Worm (Caenorhabditis elegans) whole organism, L4 larva: Measurements from ENCODE around the gene tir-1.

ENCODE experiments used
- D1046.2 ChIP-seq: fragments of 200-800 bp; sonication (Bioruptor generic); IDR thresholded peaks from 2 replicates; pipeline ENCODE4 v1.3.6; 2022; ENCODE audit warnings: missing genetic modification characterization, missing compliant biosample characterization
- F10B5.3 ChIP-seq: sonication (generic microtip); optimal IDR thresholded peaks from 2 replicates; lab custom pipeline; 2016; ENCODE audit warnings: mild to moderate bottlenecking, missing genetic modification characterization, missing compliant biosample characterization
- F26F4.8 ChIP-seq: fragments of 200-800 bp; sonication (Bioruptor generic); conservative IDR thresholded peaks from 2 replicates; pipeline ENCODE4 v1.3.6; 2022; ENCODE audit warnings: missing genetic modification characterization, missing compliant biosample characterization
- F37D6.2 ChIP-seq: sonication (generic microtip); optimal IDR thresholded peaks from 2 replicates; lab custom pipeline; 2016; ENCODE audit warnings: mild to moderate bottlenecking, missing genetic modification characterization, missing compliant biosample characterization
- F49E8.2 ChIP-seq: sonication (generic microtip); optimal IDR thresholded peaks from 2 replicates; lab custom pipeline; 2016; ENCODE audit warnings: missing compliant biosample characterization, mild to moderate bottlenecking, missing genetic modification characterization, borderline replicate concordance
- R02D3.7 ChIP-seq: fragments of 150-350 bp; sonication (generic microtip); optimal IDR thresholded peaks from 3 replicates; lab custom pipeline; 2014; ENCODE audit warnings: missing biosample characterization, missing genetic modification characterization
- Y105C5A.15 ChIP-seq: fragments of 200-800 bp; sonication (Bioruptor generic); IDR thresholded peaks from 2 replicates; pipeline ENCODE4 v1.3.6; 2022; ENCODE audit warnings: missing genetic modification characterization, missing compliant biosample characterization
- Y48G9A.11 ChIP-seq: fragments of 200-800 bp; sonication (Bioruptor generic); IDR thresholded peaks from 2 replicates; pipeline ENCODE4 v1.3.6; 2022; ENCODE audit warnings: missing genetic modification reagents, missing genetic modification characterization, missing compliant biosample characterization
- Y75B8A.6 ChIP-seq: fragments of 200-800 bp; sonication (Bioruptor generic); IDR thresholded peaks from 2 replicates; pipeline ENCODE4 v1.3.6; 2022; ENCODE audit warnings: missing genetic modification reagents, missing genetic modification characterization, missing compliant biosample characterization
- ZK546.5 ChIP-seq, 2 experiments: sonication (generic microtip); optimal IDR thresholded peaks; 2 replicates each; lab custom pipeline; 2017; ENCODE audit warnings: missing biosample characterization in 2 of 2, missing genetic modification characterization in 2 of 2
- ama-1 ChIP-seq: fragments of 150-350 bp; optimal IDR thresholded peaks from 2 replicates; lab custom pipeline; 2014; ENCODE audit warnings: inconsistent platforms, mixed read lengths
- attf-4 ChIP-seq: sonication (generic microtip); optimal IDR thresholded peaks from 3 replicates; lab custom pipeline; 2017; ENCODE audit warnings: missing biosample characterization, missing genetic modification characterization
- ceh-20 ChIP-seq: fragments of 200-800 bp; sonication (Bioruptor generic); IDR thresholded peaks from 2 replicates; pipeline ENCODE4 v1.3.6; 2022; ENCODE audit warnings: missing genetic modification reagents, missing genetic modification characterization, missing compliant biosample characterization
- ceh-62 ChIP-seq: sonication (generic microtip); optimal IDR thresholded peaks from 2 replicates; lab custom pipeline; 2017; ENCODE audit warnings: missing biosample characterization, missing genetic modification characterization
- ceh-82 ChIP-seq: sonication (generic microtip); optimal IDR thresholded peaks from 2 replicates; lab custom pipeline; 2017; ENCODE audit warnings: missing biosample characterization, missing genetic modification characterization
- ces-1 ChIP-seq: fragments of 150-350 bp; sonication (generic microtip); optimal IDR thresholded peaks from 4 replicates; lab custom pipeline; 2014; ENCODE audit warnings: missing biosample characterization, missing genetic modification reagents, missing genetic modification characterization
- cey-2 ChIP-seq: sonication (generic microtip); optimal IDR thresholded peaks from 3 replicates; lab custom pipeline; 2017; ENCODE audit warnings: missing genetic modification characterization, mild to moderate bottlenecking, missing compliant biosample characterization, antibody characterized with exemption, borderline replicate concordance; ENCODE audit not compliant: insufficient read depth
- ctbp-1 ChIP-seq: fragments of 200-800 bp; sonication (Bioruptor generic); IDR thresholded peaks from 2 replicates; pipeline ENCODE4 v1.3.6; 2022; ENCODE audit warnings: missing genetic modification reagents, missing genetic modification characterization, missing compliant biosample characterization
- daf-19 ChIP-seq: fragments of 200-800 bp; sonication (Bioruptor generic); conservative IDR thresholded peaks from 2 replicates; pipeline ENCODE4 v1.3.6; 2022; ENCODE audit warnings: missing genetic modification characterization, missing compliant biosample characterization
- dmd-6 ChIP-seq: fragments of 200-800 bp; sonication (Bioruptor generic); IDR thresholded peaks from 2 replicates; pipeline ENCODE4 v1.3.6; 2022; ENCODE audit warnings: missing genetic modification reagents, missing genetic modification characterization, missing compliant biosample characterization
- dpl-1 ChIP-seq: fragments of 150-350 bp; optimal IDR thresholded peaks from 2 replicates; lab custom pipeline; 2014; ENCODE audit warnings: missing biosample characterization, missing genetic modification reagents, missing genetic modification characterization
- fos-1 ChIP-seq: fragments of 150-350 bp; optimal IDR thresholded peaks from 2 replicates; lab custom pipeline; 2014; ENCODE audit warnings: missing biosample characterization, missing genetic modification characterization
- hif-1 ChIP-seq, 2 experiments: sonication (generic microtip); optimal IDR thresholded peaks; 2 replicates each; lab custom pipeline; 2016 to 2017; ENCODE audit warnings: missing compliant biosample characterization in 2 of 2, missing genetic modification characterization in 2 of 2, missing genetic modification reagents in 2 of 2, missing genotype in 2 of 2, mild to moderate bottlenecking in 1 of 2
- hlh-11 ChIP-seq: fragments of 200-800 bp; sonication (Bioruptor generic); optimal IDR thresholded peaks from 2 replicates; lab custom pipeline; 2018; ENCODE audit warnings: mild to moderate bottlenecking, missing genetic modification characterization, missing compliant biosample characterization
- hlh-30 ChIP-seq: sonication (generic microtip); optimal IDR thresholded peaks from 2 replicates; lab custom pipeline; 2017; ENCODE audit warnings: antibody characterized with exemption, mild to moderate bottlenecking, missing genetic modification characterization, missing compliant biosample characterization; ENCODE audit not compliant: insufficient read depth
- lim-7 ChIP-seq: fragments of 200-800 bp; sonication (Bioruptor generic); IDR thresholded peaks from 2 replicates; pipeline ENCODE4 v1.3.6; 2022; ENCODE audit warnings: missing genetic modification characterization, missing compliant biosample characterization
- lin-29 ChIP-seq: fragments of 200-800 bp; sonication (Bioruptor generic); IDR thresholded peaks from 2 replicates; pipeline ENCODE4 v1.3.6; 2022; ENCODE audit warnings: missing genetic modification reagents, missing genetic modification characterization, missing compliant biosample characterization
- lsy-2 ChIP-seq, 2 experiments: fragments of 150-350 bp in 1 of 2; sonication (generic microtip) in 1 of 2; optimal IDR thresholded peaks; 2 replicates each; lab custom pipeline; 2014 to 2017; ENCODE audit warnings: missing biosample characterization in 2 of 2, missing genetic modification characterization in 2 of 2
- madf-5 ChIP-seq, 2 experiments: fragments of 200-800 bp; sonication (Bioruptor generic); IDR thresholded peaks; 2 replicates each; pipeline ENCODE4 v1.3.6; 2022; ENCODE audit warnings: missing compliant biosample characterization in 2 of 2, missing genetic modification characterization in 2 of 2
- mxl-3 ChIP-seq: fragments of 200-800 bp; sonication (Bioruptor generic); optimal IDR thresholded peaks from 2 replicates; lab custom pipeline; 2018; ENCODE audit warnings: mild to moderate bottlenecking, missing genetic modification characterization, missing compliant biosample characterization
- nhr-10 ChIP-seq: fragments of 150-350 bp; optimal IDR thresholded peaks from 2 replicates; lab custom pipeline; 2014; ENCODE audit warnings: missing biosample characterization, missing genetic modification characterization
- nhr-102 ChIP-seq: sonication (generic microtip); optimal IDR thresholded peaks from 2 replicates; lab custom pipeline; 2016; ENCODE audit warnings: mild to moderate bottlenecking, missing genetic modification characterization, moderate library complexity, missing compliant biosample characterization
- nhr-111 ChIP-seq: fragments of 200-800 bp; sonication (Bioruptor generic); optimal IDR thresholded peaks from 2 replicates; lab custom pipeline; 2018; ENCODE audit warnings: mild to moderate bottlenecking, missing genetic modification characterization, missing compliant biosample characterization
- nhr-28 ChIP-seq: fragments of 150-350 bp; optimal IDR thresholded peaks from 2 replicates; lab custom pipeline; 2014; ENCODE audit warnings: missing biosample characterization, missing genetic modification characterization
- nhr-48 ChIP-seq: sonication (generic microtip); optimal IDR thresholded peaks from 2 replicates; lab custom pipeline; 2016; ENCODE audit warnings: mild to moderate bottlenecking, missing genetic modification characterization, missing compliant biosample characterization
- nhr-77 ChIP-seq: fragments of 150-350 bp; optimal IDR thresholded peaks from 2 replicates; lab custom pipeline; 2014; ENCODE audit warnings: missing biosample characterization, missing genetic modification characterization
- php-3 ChIP-seq: fragments of 200-800 bp; sonication (Bioruptor generic); IDR thresholded peaks from 2 replicates; pipeline ENCODE4 v1.3.6; 2022; ENCODE audit warnings: missing genetic modification reagents, missing genetic modification characterization, missing compliant biosample characterization
- set-16 ChIP-seq: fragments of 200-800 bp; sonication (Bioruptor generic); IDR thresholded peaks from 2 replicates; pipeline ENCODE4 v1.3.6; 2022; ENCODE audit warnings: missing genetic modification reagents, missing genetic modification characterization, missing compliant biosample characterization
- snpc-1.2 ChIP-seq: fragments of 200-800 bp; sonication (Bioruptor generic); IDR thresholded peaks from 2 replicates; pipeline ENCODE4 v1.3.6; 2022; ENCODE audit warnings: missing genetic modification reagents, missing genetic modification characterization, missing compliant biosample characterization
- tag-97 ChIP-seq: fragments of 200-800 bp; sonication (Bioruptor generic); IDR thresholded peaks from 2 replicates; pipeline ENCODE4 v1.3.6; 2022; ENCODE audit warnings: missing genetic modification characterization, missing compliant biosample characterization
- unc-62 ChIP-seq, 3 experiments: fragments of 150-350 bp in 1 of 3; sonication (generic microtip); optimal IDR thresholded peaks in 2 of 3; peaks in 1 of 3; 1 replicate in 1 of 3; 2 replicates in 2 of 3; lab custom pipeline; 2014 to 2017; ENCODE audit warnings: missing biosample characterization in 3 of 3, missing genetic modification characterization in 3 of 3, missing genetic modification reagents in 3 of 3, missing genotype in 1 of 3
- zfp-2 ChIP-seq: sonication (generic microtip); optimal IDR thresholded peaks from 2 replicates; lab custom pipeline; 2016; ENCODE audit warnings: mild to moderate bottlenecking, missing genetic modification characterization, missing compliant biosample characterization
- zfp-3 ChIP-seq: fragments of 200-800 bp; sonication (Bioruptor generic); conservative IDR thresholded peaks from 2 replicates; pipeline ENCODE4 v1.3.6; 2022; ENCODE audit warnings: missing genetic modification reagents, missing genetic modification characterization, missing compliant biosample characterization
- zip-11 ChIP-seq: fragments of 200-800 bp; sonication (Bioruptor generic); IDR thresholded peaks from 2 replicates; pipeline ENCODE4 v1.3.6; 2022; ENCODE audit warnings: missing genetic modification characterization, missing compliant biosample characterization
- ztf-11 ChIP-seq: fragments of 150-350 bp; optimal IDR thresholded peaks from 2 replicates; lab custom pipeline; 2014; ENCODE audit warnings: missing biosample characterization, missing genetic modification characterization
- ztf-7 ChIP-seq: fragments of 150-350 bp; optimal IDR thresholded peaks from 2 replicates; lab custom pipeline; 2014; ENCODE audit warnings: missing biosample characterization, missing genetic modification characterization

The tir-1 gene

DNA sequence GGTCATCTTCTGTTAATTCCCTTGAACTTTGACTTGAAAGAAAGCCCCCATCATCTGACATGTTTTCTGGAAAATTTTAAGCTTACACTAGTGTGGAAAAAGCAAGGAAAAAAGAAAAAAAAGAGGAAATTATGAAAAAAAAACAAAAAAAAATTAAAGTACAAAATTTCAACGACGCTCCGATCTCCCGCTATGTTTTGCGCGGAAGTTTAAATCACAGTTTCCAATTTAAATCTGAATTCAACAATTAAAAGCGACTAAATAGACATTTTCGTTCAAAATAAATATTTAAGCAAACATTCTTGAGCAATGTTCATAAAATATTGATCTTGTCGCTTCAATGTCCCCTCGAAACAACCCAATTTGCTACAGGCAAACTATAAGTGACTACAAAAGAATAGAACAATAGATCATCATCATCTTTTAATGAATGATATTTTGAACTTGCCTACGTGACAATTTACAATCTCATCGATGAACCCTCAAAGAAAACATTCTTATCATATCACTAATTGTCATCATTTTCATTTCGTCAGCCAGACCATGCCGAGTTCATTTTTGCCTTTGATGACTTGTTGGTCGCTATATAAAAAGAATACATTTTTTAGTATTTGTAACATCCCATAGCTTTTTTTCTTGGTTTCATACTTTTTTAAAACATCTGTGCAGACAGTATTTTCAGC lies 20.3 kb upstream of the tir-1 start, which contains the start of the genes metl-6 and nit-1 (continued):
- TF ChIP-seq Y48G9A.11 (GFP tag; lab: Robert Waterston, UW): 0 out of 2 replicates have a peak, but pooled peaks have one; percentile 22
- no peak for TF ChIP-seq ZK546.5 (tag; optimal IDR thresholded peaks at IDR 0.05; lab: Kevin White, UChicago)
- no peak for TF ChIP-seq tag-97
- TF ChIP-seq D1046.2 (GFP tag; lab: Robert Waterston, UW): no peak
- TF ChIP-seq F26F4.8 (GFP tag; lab: Robert Waterston, UW): no peak
- TF ChIP-seq ceh-20 (GFP tag; lab: Robert Waterston, UW): no peak
- no peak for TF ChIP-seq cey-2 (tag; lab: Kevin White, UChicago)
- no peak for TF ChIP-seq lin-29
- no peak for TF ChIP-seq ztf-7 (tag; lab: Kevin White, UChicago)
- no peak for TF ChIP-seq Y75B8A.6 (GFP tag; lab: Robert Waterston, UW)
- TF ChIP-seq hif-1 (tag; optimal IDR thresholded peaks at IDR 0.05; lab: Kevin White, UChicago): peak; percentile 68 to 95
- no peak for TF ChIP-seq mxl-3 (GFP tag; lab: Kevin White, UChicago)
- TF ChIP-seq nhr-77 (tag; lab: Kevin White, UChicago): no peak
- TF ChIP-seq ces-1 (GFP tag; lab: Kevin White, UChicago): no peak
- no peak for TF ChIP-seq hlh-30 (tag; lab: Kevin White, UChicago)
- no peak for TF ChIP-seq nhr-10 (tag; lab: Kevin White, UChicago)
- TF ChIP-seq zip-11 (GFP tag; lab: Robert Waterston, UW): no peak
- TF ChIP-seq Y105C5A.15 (GFP tag; lab: Robert Waterston, UW): no peak
- TF ChIP-seq attf-4 (tag; lab: Kevin White, UChicago): no peak
- no peak for TF ChIP-seq lsy-2 (tag; optimal IDR thresholded peaks at IDR 0.05; lab: Kevin White, UChicago)
- no peak for TF ChIP-seq F37D6.2
- no peak for TF ChIP-seq ceh-82 (tag; lab: Kevin White, UChicago)
- TF ChIP-seq lim-7 (GFP tag; lab: Robert Waterston, UW): no peak
- no peak for TF ChIP-seq daf-19
- TF ChIP-seq F10B5.3 (tag; lab: Kevin White, UChicago): no peak
- TF ChIP-seq ztf-11 (tag; lab: Kevin White, UChicago): no peak
- no peak for TF ChIP-seq zfp-2 (tag; lab: Kevin White, UChicago)
- TF ChIP-seq nhr-28 (tag; lab: Kevin White, UChicago): peak; percentile 84
- no peak for TF ChIP-seq nhr-111 (GFP tag; lab: Kevin White, UChicago)
- no peak for TF ChIP-seq set-16 (GFP tag; lab: Robert Waterston, UW)
- TF ChIP-seq ceh-62 (tag; lab: Kevin White, UChicago): no peak
- TF ChIP-seq ama-1 (lab: Kevin White, UChicago): no peak
- no peak for TF ChIP-seq fos-1 (tag; lab: Kevin White, UChicago)
- no peak for TF ChIP-seq madf-5 (GFP tag; IDR thresholded peaks at IDR 0.05; lab: Robert Waterston, UW)
- TF ChIP-seq R02D3.7 (tag; lab: Kevin White, UChicago): no peak
- TF ChIP-seq nhr-102 (tag; lab: Kevin White, UChicago): no peak
- TF ChIP-seq, all 104 proteins: peak for 9

DNA sequence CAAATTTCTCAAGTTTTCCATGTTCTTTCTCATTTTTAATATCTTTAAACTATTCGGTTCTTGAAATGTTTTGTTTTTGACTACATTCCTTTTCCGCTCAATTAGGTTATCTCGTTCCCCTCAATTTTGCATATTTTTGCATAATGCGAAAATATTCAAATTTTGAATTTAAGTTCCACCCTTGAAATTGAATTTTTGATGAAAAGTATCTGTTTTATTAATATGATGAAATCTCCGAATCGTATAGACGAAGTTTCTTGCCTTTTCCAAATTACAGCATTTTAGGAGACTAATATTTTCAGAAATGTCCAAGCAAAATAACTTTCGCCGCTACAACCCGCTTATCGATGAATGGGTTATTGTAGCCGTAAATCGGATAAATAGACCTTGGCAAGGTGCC lies 17.1 kb upstream of the tir-1 start, which contains the start of gene ZK1058.3:
ZK1058.3 (plus strand) TSS at position 301 of the 400 bp plus-strand sequence.
- TF ChIP-seq dmd-6 (GFP tag; lab: Robert Waterston, UW) (no peak), zfp-3 (GFP tag; lab: Robert Waterston, UW) (0 out of 2 replicates have a peak, but pooled peaks have one; percentile 37), ctbp-1 (GFP tag; lab: Robert Waterston, UW) (no peak), F26F4.8 (GFP tag; lab: Robert Waterston, UW) (no peak), ztf-7 (tag; lab: Kevin White, UChicago) (no peak), dpl-1 (GFP tag; lab: Kevin White, UChicago) (no peak), unc-62 (GFP tag; optimal IDR thresholded peaks at IDR 0.05 in 1 of 2; lab: Kevin White, UChicago) (peak in 1 of 2 experiments; percentile 77), unc-62 (tag; optimal IDR thresholded peaks at IDR 0.05; lab: Kevin White, UChicago) (no peak), php-3 (GFP tag; lab: Robert Waterston, UW) (no peak), attf-4 (tag; lab: Kevin White, UChicago) (no peak), snpc-1.2 (no peak), lim-7 (GFP tag; lab: Robert Waterston, UW) (no peak), nhr-48 (tag; lab: Kevin White, UChicago) (no peak), ces-1 (GFP tag; lab: Kevin White, UChicago) (no peak), hlh-11 (tag; lab: Kevin White, UChicago) (no peak), F49E8.2 (tag; lab: Kevin White, UChicago) (no peak)
